Fruit fly (Drosophila melanogaster): ENCODE results near the gene Zyx.

Zyx gene

DNA sequence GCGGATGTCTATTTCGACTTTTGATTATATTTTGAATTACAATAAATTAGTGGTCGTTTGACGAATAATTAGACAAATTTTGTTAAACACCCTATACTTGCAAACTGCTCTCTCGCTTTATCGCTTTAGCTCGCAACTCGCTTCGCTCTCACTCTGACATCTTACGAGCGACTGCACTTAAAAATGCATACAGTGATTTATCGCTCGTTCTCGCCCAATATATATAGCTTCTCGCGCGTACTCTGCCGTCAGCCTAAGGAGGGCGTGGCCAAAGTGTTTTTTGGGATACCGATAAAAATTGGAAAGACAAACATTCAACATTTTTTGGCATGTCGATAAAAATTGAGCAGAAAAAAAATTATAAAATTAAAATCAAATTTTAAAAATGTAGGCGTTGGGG, 56.4 kb downstream of the Zyx start:
- TF ChIP-seq pdm3 (GFP tag; optimal IDR thresholded peaks at IDR 0.05) (no peak), CG6276 (GFP tag; optimal IDR thresholded peaks at IDR 0.05) (no peak), Hr39 (GFP tag; optimal IDR thresholded peaks at IDR 0.05) (no peak), CG11294 (GFP tag; IDR thresholded peaks at IDR 0.05) (no peak), CG3919 (GFP tag; optimal IDR thresholded peaks at IDR 0.05) (no peak), Blimp-1 (GFP tag; optimal IDR thresholded peaks at IDR 0.05) (no peak), CG3032 (tag; optimal IDR thresholded peaks at IDR 0.05) (no peak), Ets21C (GFP tag; optimal IDR thresholded peaks at IDR 0.05) (no peak), Sox15 (GFP tag; optimal IDR thresholded peaks at IDR 0.05) (no peak), CG6163 (GFP tag; IDR thresholded peaks at IDR 0.05) (no peak), OdsH (GFP tag; optimal IDR thresholded peaks at IDR 0.05) (no peak), Eip78C (GFP tag) (no peak), svp (GFP tag) (no peak)

Measured in whole organism, prepupa.